Fruit fly (Drosophila melanogaster): ENCODE results near the gene pad.

pad gene

dm6 chr3R:16323093-16323492, 19.0 kb upstream of the pad start, which contains the start of gene CG6901:
Gene CG6901 (plus strand): TSS chr3R:16323415.
- TF ChIP-seq toy (GFP tag; IDR thresholded peaks at IDR 0.05) (no peak), lbe (GFP tag; optimal IDR thresholded peaks at IDR 0.05) (no peak), Mad (GFP tag; optimal IDR thresholded peaks at IDR 0.05) (no peak), Hand (GFP tag; optimal IDR thresholded peaks at IDR 0.05) (no peak), CG4707 (GFP tag; optimal IDR thresholded peaks at IDR 0.05) (no peak), exex (tag; optimal IDR thresholded peaks at IDR 0.05) (peak; percentile 51), Sin3A (optimal IDR thresholded peaks at IDR 0.05) (no peak), sens (GFP tag) (peak; percentile 2), lab (GFP tag; optimal IDR thresholded peaks at IDR 0.05) (peak; percentile 76), Rx (GFP tag; IDR thresholded peaks at IDR 0.05) (no peak), Lpt (GFP tag; optimal IDR thresholded peaks at IDR 0.05) (no peak)

dm6 chr3R:16325192-16325591, 16.9 kb upstream of the pad start, which contains the start of gene CG17929:
Gene CG17929 (plus strand): TSS chr3R:16325492.
- no peak for TF ChIP-seq eve (GFP tag; optimal IDR thresholded peaks at IDR 0.05)
- no peak for TF ChIP-seq CG1233 (GFP tag; optimal IDR thresholded peaks at IDR 0.05)
- no peak for TF ChIP-seq CG6689 (GFP tag; IDR thresholded peaks at IDR 0.05)
- TF ChIP-seq da (GFP tag; optimal IDR thresholded peaks at IDR 0.05), result no peak
- no peak for TF ChIP-seq corto (GFP tag; optimal IDR thresholded peaks at IDR 0.05)
- TF ChIP-seq lola (GFP tag; optimal IDR thresholded peaks at IDR 0.05), result no peak
- no peak for TF ChIP-seq yki (optimal IDR thresholded peaks at IDR 0.05)
- no peak for TF ChIP-seq lab (GFP tag; optimal IDR thresholded peaks at IDR 0.05)
- no peak for TF ChIP-seq CG11504 (tag; optimal IDR thresholded peaks at IDR 0.05)
- no peak for TF ChIP-seq Six4 (GFP tag; optimal IDR thresholded peaks at IDR 0.05)
- TF ChIP-seq Hmx (GFP tag; optimal IDR thresholded peaks at IDR 0.05), result no peak
- TF ChIP-seq CG3065 (GFP tag; optimal IDR thresholded peaks at IDR 0.05), result no peak
- TF ChIP-seq C15 (GFP tag; IDR thresholded peaks at IDR 0.05), result no peak

dm6 chr3R:16327549-16327948, 14.6 kb upstream of the pad start, which contains the start of gene CG17930:
Gene CG17930 (plus strand): TSS chr3R:16327849.
- TF ChIP-seq lab (GFP tag; optimal IDR thresholded peaks at IDR 0.05), result peak; percentile 69
- no peak for TF ChIP-seq CG12769 (tag; optimal IDR thresholded peaks at IDR 0.05)
- TF ChIP-seq CG3995 (GFP tag; optimal IDR thresholded peaks at IDR 0.05), result peak; percentile 8
- TF ChIP-seq CG7928 (GFP tag; optimal IDR thresholded peaks at IDR 0.05), result no peak

DNA sequence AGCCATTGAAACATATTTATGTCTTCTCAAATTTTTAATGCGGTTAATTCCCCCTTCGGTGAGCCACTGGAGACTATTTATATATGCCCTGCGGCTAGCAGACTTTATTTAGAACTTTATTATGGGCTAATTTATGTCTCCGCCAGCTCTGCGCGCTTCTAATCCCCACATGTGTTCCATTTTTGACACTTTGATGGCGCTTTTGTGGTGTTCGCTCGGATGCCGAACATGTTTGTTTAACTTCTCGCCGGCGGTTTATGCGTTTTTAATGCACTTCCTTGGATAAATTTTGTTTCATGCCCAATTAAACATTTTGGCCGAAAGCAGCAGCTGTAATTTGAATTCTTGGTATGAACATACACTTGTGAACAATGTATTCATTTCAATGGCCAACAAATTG, 12.3 kb upstream of the pad start:
- TF ChIP-seq p53 (GFP tag; optimal IDR thresholded peaks at IDR 0.05), result no peak
- no peak for TF ChIP-seq CG18599 (GFP tag; optimal IDR thresholded peaks at IDR 0.05)
- peak; percentile 64 for TF ChIP-seq CTCF (GFP tag; optimal IDR thresholded peaks at IDR 0.05)
- TF ChIP-seq CG10979 (tag; optimal IDR thresholded peaks at IDR 0.05), result peak; percentile 13
- TF ChIP-seq twi (tag; optimal IDR thresholded peaks at IDR 0.05), result peak; percentile 71
- peak; percentile 50 for TF ChIP-seq sd (tag; optimal IDR thresholded peaks at IDR 0.05)
- TF ChIP-seq wor (GFP tag; IDR thresholded peaks at IDR 0.05), result no peak
- peak; percentile 50 for TF ChIP-seq run (tag; optimal IDR thresholded peaks at IDR 0.05)
- TF ChIP-seq CG12104 (GFP tag; optimal IDR thresholded peaks at IDR 0.05), result no peak
- no peak for TF ChIP-seq danr (GFP tag; IDR thresholded peaks at IDR 0.05)
- no peak for TF ChIP-seq CG13775 (GFP tag; optimal IDR thresholded peaks at IDR 0.05)
- no peak for TF ChIP-seq cwo (GFP tag; optimal IDR thresholded peaks at IDR 0.05)
- no peak for TF ChIP-seq Mrtf (GFP tag; IDR thresholded peaks at IDR 0.05)
- 0 out of 3 replicates have a peak, but pooled peaks have one; percentile 16 for TF ChIP-seq ci (GFP tag; IDR thresholded peaks at IDR 0.05)
- TF ChIP-seq tll (GFP tag; optimal IDR thresholded peaks at IDR 0.05), result no peak
- no peak for TF ChIP-seq Camta (GFP tag; optimal IDR thresholded peaks at IDR 0.05)
